Worm (Caenorhabditis elegans) whole organism, L2 larva: Measurements from ENCODE around the gene C08E8.9.
A peak's percentile ranks its signal among the peaks of the same experiment; 100 is the strongest.

ENCODE experiments used
- C34F6.9 ChIP-seq: fragments of 150-350 bp; optimal IDR thresholded peaks from 2 replicates; lab custom pipeline; 2014; ENCODE audit warnings: missing biosample characterization, missing genetic modification characterization
- F13H6.1 ChIP-seq: sonication (generic microtip); optimal IDR thresholded peaks from 2 replicates; lab custom pipeline; 2016; ENCODE audit warnings: missing genetic modification characterization, missing compliant biosample characterization
- R02D3.7 ChIP-seq: fragments of 150-350 bp; optimal IDR thresholded peaks from 2 replicates; lab custom pipeline; 2014; ENCODE audit warnings: missing biosample characterization, missing genetic modification characterization
- Y55F3AM.14 ChIP-seq: fragments of 200-800 bp; sonication (Bioruptor generic); optimal IDR thresholded peaks from 2 replicates; lab custom pipeline; 2018; ENCODE audit warnings: mild to moderate bottlenecking, missing genetic modification characterization, missing compliant biosample characterization
- ZK546.5 ChIP-seq: sonication (generic microtip); optimal IDR thresholded peaks from 2 replicates; lab custom pipeline; 2017; ENCODE audit warnings: missing biosample characterization, missing genetic modification characterization
- alr-1 ChIP-seq: fragments of 150-350 bp; optimal IDR thresholded peaks from 2 replicates; lab custom pipeline; 2014; ENCODE audit warnings: missing biosample characterization, missing genetic modification characterization
- aly-2 ChIP-seq: fragments of 150-350 bp; optimal IDR thresholded peaks from 2 replicates; lab custom pipeline; 2014; ENCODE audit warnings: missing biosample characterization, missing genetic modification characterization
- ama-1 ChIP-seq: fragments of 150-350 bp; optimal IDR thresholded peaks from 2 replicates; lab custom pipeline; 2018; ENCODE audit warnings: inconsistent platforms
- blmp-1 ChIP-seq: sonication (generic microtip); optimal IDR thresholded peaks from 2 replicates; lab custom pipeline; 2017; ENCODE audit warnings: missing genetic modification characterization, mild to moderate bottlenecking, missing compliant biosample characterization, antibody characterized with exemption, moderate library complexity; ENCODE audit not compliant: insufficient read depth
- ceh-16 ChIP-seq: fragments of 150-350 bp; optimal IDR thresholded peaks from 2 replicates; lab custom pipeline; 2014; ENCODE audit warnings: missing biosample characterization, missing genetic modification characterization
- ceh-82 ChIP-seq: fragments of 150-350 bp; optimal IDR thresholded peaks from 2 replicates; lab custom pipeline; 2014; ENCODE audit warnings: missing biosample characterization, missing genetic modification characterization
- crh-2 ChIP-seq: sonication (generic microtip); optimal IDR thresholded peaks from 2 replicates; lab custom pipeline; 2017; ENCODE audit warnings: missing biosample characterization, missing genetic modification characterization
- dmd-4 ChIP-seq: sonication (generic microtip); optimal IDR thresholded peaks from 2 replicates; lab custom pipeline; 2017; ENCODE audit warnings: missing biosample characterization, missing genetic modification characterization
- egl-27 ChIP-seq: sonication (generic microtip); optimal IDR thresholded peaks from 3 replicates; lab custom pipeline; 2017; ENCODE audit warnings: missing biosample characterization, missing genetic modification reagents, missing genetic modification characterization
- elt-1 ChIP-seq: fragments of 150-350 bp; optimal IDR thresholded peaks from 2 replicates; lab custom pipeline; 2014; ENCODE audit warnings: missing biosample characterization, missing genetic modification characterization
- elt-3 ChIP-seq: sonication (generic microtip); optimal IDR thresholded peaks from 2 replicates; lab custom pipeline; 2017; ENCODE audit warnings: missing biosample characterization, missing genetic modification characterization
- fos-1 ChIP-seq: fragments of 150-350 bp; optimal IDR thresholded peaks from 2 replicates; lab custom pipeline; 2014; ENCODE audit warnings: missing biosample characterization, missing genetic modification characterization
- gmeb-1 ChIP-seq: fragments of 150-350 bp; optimal IDR thresholded peaks from 2 replicates; lab custom pipeline; 2014; ENCODE audit warnings: missing biosample characterization, missing genetic modification characterization
- lin-11 ChIP-seq: fragments of 150-350 bp; sonication (generic microtip); optimal IDR thresholded peaks from 2 replicates; lab custom pipeline; 2014; ENCODE audit warnings: missing biosample characterization, missing genetic modification characterization, inconsistent platforms, mixed read lengths
- lin-13 ChIP-seq: fragments of 150-350 bp; optimal IDR thresholded peaks from 2 replicates; lab custom pipeline; 2014; ENCODE audit warnings: missing biosample characterization, missing genetic modification reagents, missing genetic modification characterization
- lsy-2 ChIP-seq, 2 experiments: fragments of 150-350 bp in 1 of 2; sonication (generic microtip) in 1 of 2; optimal IDR thresholded peaks; 2 replicates each; lab custom pipeline; 2014 to 2017; ENCODE audit warnings: missing biosample characterization in 2 of 2, missing genetic modification characterization in 2 of 2
- mab-5 ChIP-seq: fragments of 150-350 bp; optimal IDR thresholded peaks from 2 replicates; lab custom pipeline; 2014; ENCODE audit warnings: missing biosample characterization, missing genetic modification characterization
- mbf-1 ChIP-seq: sonication (generic microtip); optimal IDR thresholded peaks from 2 replicates; lab custom pipeline; 2017; ENCODE audit warnings: missing biosample characterization, missing genetic modification characterization
- mdl-1 ChIP-seq, 2 experiments: fragments of 150-350 bp in 1 of 2; sonication (generic microtip) in 1 of 2; optimal IDR thresholded peaks; 2 replicates each; lab custom pipeline; 2017; ENCODE audit warnings: missing biosample characterization in 2 of 2, missing genetic modification characterization in 2 of 2
- nhr-10 ChIP-seq: sonication (generic microtip); optimal IDR thresholded peaks from 2 replicates; lab custom pipeline; 2017; ENCODE audit warnings: missing biosample characterization, missing genetic modification characterization
- nhr-11 ChIP-seq: fragments of 150-350 bp; optimal IDR thresholded peaks from 2 replicates; lab custom pipeline; 2014; ENCODE audit warnings: missing biosample characterization, missing genetic modification characterization
- nhr-12 ChIP-seq: fragments of 150-350 bp; optimal IDR thresholded peaks from 2 replicates; lab custom pipeline; 2014; ENCODE audit warnings: missing biosample characterization, missing genetic modification characterization
- nhr-129 ChIP-seq: fragments of 150-350 bp; optimal IDR thresholded peaks from 2 replicates; lab custom pipeline; 2014; ENCODE audit warnings: missing biosample characterization, missing genetic modification characterization
- nhr-21 ChIP-seq: fragments of 150-350 bp; optimal IDR thresholded peaks from 2 replicates; lab custom pipeline; 2014; ENCODE audit warnings: missing biosample characterization, missing genetic modification characterization
- nhr-23 ChIP-seq: fragments of 150-350 bp; optimal IDR thresholded peaks from 2 replicates; lab custom pipeline; 2014; ENCODE audit warnings: missing biosample characterization, missing genetic modification reagents, missing genetic modification characterization
- nhr-237 ChIP-seq: fragments of 150-350 bp; optimal IDR thresholded peaks from 2 replicates; lab custom pipeline; 2014; ENCODE audit warnings: missing biosample characterization, missing genetic modification characterization
- nhr-25 ChIP-seq: fragments of 150-350 bp; sonication (generic microtip); optimal IDR thresholded peaks from 3 replicates; lab custom pipeline; 2014; ENCODE audit warnings: missing biosample characterization, missing genetic modification characterization
- nhr-6 ChIP-seq: fragments of 150-350 bp; optimal IDR thresholded peaks from 2 replicates; lab custom pipeline; 2014; ENCODE audit warnings: missing biosample characterization, missing genetic modification characterization
- nhr-77 ChIP-seq: fragments of 150-350 bp; optimal IDR thresholded peaks from 2 replicates; lab custom pipeline; 2014; ENCODE audit warnings: missing biosample characterization, missing genetic modification characterization
- peb-1 ChIP-seq: fragments of 150-350 bp; optimal IDR thresholded peaks from 2 replicates; lab custom pipeline; 2014; ENCODE audit warnings: missing biosample characterization, missing genetic modification characterization
- sem-4 ChIP-seq: fragments of 150-350 bp; optimal IDR thresholded peaks from 2 replicates; lab custom pipeline; 2014; ENCODE audit warnings: missing biosample characterization, missing genetic modification reagents, missing genetic modification characterization
- skn-1 ChIP-seq: sonication (generic microtip); optimal IDR thresholded peaks from 2 replicates; lab custom pipeline; 2017; ENCODE audit warnings: missing biosample characterization, missing genetic modification characterization
- sma-3 ChIP-seq: sonication (generic microtip); optimal IDR thresholded peaks from 2 replicates; lab custom pipeline; 2016; ENCODE audit warnings: missing genetic modification reagents, missing genetic modification characterization, missing compliant biosample characterization
- sma-9 ChIP-seq, 2 experiments: fragments of 150-350 bp in 1 of 2; sonication (generic microtip) in 1 of 2; optimal IDR thresholded peaks; 2 replicates each; lab custom pipeline; 2014 to 2016; ENCODE audit warnings: missing genetic modification characterization in 2 of 2, mild to moderate bottlenecking in 1 of 2, missing biosample characterization in 1 of 2, missing compliant biosample characterization in 1 of 2, missing genetic modification reagents in 1 of 2, moderate library complexity in 1 of 2
- snpc-4 ChIP-seq: fragments of 150-350 bp; optimal IDR thresholded peaks from 2 replicates; lab custom pipeline; 2014; ENCODE audit warnings: missing biosample characterization, missing genetic modification characterization
- unc-39 ChIP-seq: fragments of 150-350 bp; optimal IDR thresholded peaks from 2 replicates; lab custom pipeline; 2014; ENCODE audit warnings: missing biosample characterization, missing genetic modification characterization
- unc-55 ChIP-seq: fragments of 150-350 bp; sonication (generic microtip); optimal IDR thresholded peaks from 3 replicates; lab custom pipeline; 2014; ENCODE audit warnings: missing biosample characterization, missing genetic modification reagents, missing genetic modification characterization
- unc-62 ChIP-seq: fragments of 150-350 bp; optimal IDR thresholded peaks from 2 replicates; lab custom pipeline; 2014; ENCODE audit warnings: missing biosample characterization, missing genetic modification reagents, missing genetic modification characterization
- zag-1 ChIP-seq: fragments of 150-350 bp; optimal IDR thresholded peaks from 2 replicates; lab custom pipeline; 2014; ENCODE audit warnings: missing biosample characterization, missing genetic modification characterization
- ztf-1 ChIP-seq: fragments of 200-800 bp; sonication (Bioruptor generic); conservative IDR thresholded peaks from 2 replicates; pipeline ENCODE4 v1.3.6; 2022; ENCODE audit warnings: missing genetic modification characterization, missing compliant biosample characterization
- ztf-11 ChIP-seq: sonication (generic microtip); optimal IDR thresholded peaks from 2 replicates; lab custom pipeline; 2017; ENCODE audit warnings: missing biosample characterization, missing genetic modification characterization
- ztf-4 ChIP-seq: fragments of 150-350 bp; optimal IDR thresholded peaks from 2 replicates; lab custom pipeline; 2014; ENCODE audit warnings: missing biosample characterization, missing genetic modification characterization

Gene C08E8.9

ce11 chrV:18339807-18340206 lies 24.9 kb upstream of the C08E8.9 start, which contains the start of gene C08E8.10:
C08E8.10 (minus strand) TSS chrV:18339907.
- no peak for TF ChIP-seq nhr-6
- TF ChIP-seq ztf-1, result no peak
- TF ChIP-seq Y55F3AM.14 (GFP tag; lab: Kevin White, UChicago), result no peak
- no peak for TF ChIP-seq nhr-25 (tag; lab: Kevin White, UChicago)
- no peak for TF ChIP-seq ama-1 (lab: Kevin White, UChicago)
- no peak for TF ChIP-seq dmd-4 (tag; lab: Kevin White, UChicago)
- no peak for TF ChIP-seq mdl-1 (tag; optimal IDR thresholded peaks at IDR 0.05; lab: Kevin White, UChicago)
- no peak for TF ChIP-seq nhr-237 (tag; lab: Kevin White, UChicago)

DNA sequence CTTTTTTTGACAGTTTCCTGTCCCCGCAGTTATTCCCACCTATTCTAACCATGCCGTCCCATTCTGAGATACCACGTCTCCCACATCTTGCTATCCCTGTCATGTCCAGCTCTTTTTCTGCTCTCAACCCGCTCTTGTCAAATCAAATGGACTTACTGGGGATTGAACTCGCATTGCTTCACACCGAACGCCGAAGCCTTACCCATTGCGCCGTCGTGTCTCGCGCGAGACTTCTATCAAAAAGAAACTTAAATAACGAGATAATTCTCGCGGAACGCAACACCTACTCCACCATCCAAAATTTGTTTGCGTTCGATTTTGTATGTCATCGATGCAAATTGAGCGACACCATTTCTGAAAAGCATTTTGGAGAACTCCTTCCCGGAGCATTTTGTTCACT lies 20.5 kb upstream of the C08E8.9 start:
- TF ChIP-seq ztf-1 (no peak), ztf-11 (tag; lab: Kevin White, UChicago) (no peak), nhr-11 (tag; lab: Kevin White, UChicago) (no peak), mab-5 (tag; lab: Kevin White, UChicago) (no peak), F13H6.1 (tag; lab: Kevin White, UChicago) (no peak), dmd-4 (tag; lab: Kevin White, UChicago) (no peak), lsy-2 (tag; optimal IDR thresholded peaks at IDR 0.05; lab: Kevin White, UChicago) (no peak), nhr-25 (tag; lab: Kevin White, UChicago) (no peak), ceh-16 (tag; lab: Kevin White, UChicago) (no peak), Y55F3AM.14 (GFP tag; lab: Kevin White, UChicago) (no peak), lin-11 (tag; lab: Kevin White, UChicago) (no peak), ztf-4 (no peak), egl-27 (tag; lab: Kevin White, UChicago) (no peak), ZK546.5 (tag; lab: Kevin White, UChicago) (no peak), nhr-10 (tag; lab: Kevin White, UChicago) (no peak)

DNA sequence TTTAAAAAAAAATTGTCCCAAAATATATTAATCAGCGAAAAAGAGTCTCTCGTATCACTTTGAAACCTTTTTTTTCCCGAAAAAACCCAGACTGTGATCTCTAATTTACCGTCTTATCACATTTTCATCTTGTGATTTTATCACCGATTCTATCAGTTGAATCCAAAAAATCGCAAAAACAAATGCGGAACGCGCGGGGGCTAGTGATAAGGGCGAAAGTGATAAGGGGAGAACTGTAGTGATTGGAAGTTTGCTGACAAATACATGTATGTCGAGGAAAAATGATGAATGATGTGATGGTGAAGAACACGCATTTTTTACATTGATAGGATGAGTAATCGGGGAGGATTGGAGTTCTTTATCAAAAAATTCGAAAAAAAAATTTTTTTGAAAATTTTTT lies 18.6 kb upstream of the C08E8.9 start:
- no peak for TF ChIP-seq alr-1 (tag; lab: Kevin White, UChicago)
- peak; percentile 30 for TF ChIP-seq nhr-129 (tag; lab: Kevin White, UChicago)
- TF ChIP-seq sma-9 (GFP tag; optimal IDR thresholded peaks at IDR 0.05; lab: Kevin White, UChicago), result peak; percentile 88
- TF ChIP-seq sma-9 (tag; optimal IDR thresholded peaks at IDR 0.05; lab: Kevin White, UChicago), result no peak
- TF ChIP-seq nhr-25 (tag; lab: Kevin White, UChicago), result no peak
- no peak for TF ChIP-seq ceh-16 (tag; lab: Kevin White, UChicago)
- TF ChIP-seq zag-1 (tag; lab: Kevin White, UChicago), result no peak
- TF ChIP-seq aly-2, result no peak
- TF ChIP-seq unc-39 (tag; lab: Kevin White, UChicago), result no peak
- TF ChIP-seq sma-3 (GFP tag; lab: Kevin White, UChicago), result peak; percentile 81
- TF ChIP-seq R02D3.7, result no peak
- no peak for TF ChIP-seq nhr-11 (tag; lab: Kevin White, UChicago)
- TF ChIP-seq mbf-1, result no peak
- TF ChIP-seq sem-4 (tag; lab: Kevin White, UChicago), result no peak
- peak; percentile 76 for TF ChIP-seq gmeb-1 (tag; lab: Kevin White, UChicago)
- peak; percentile 96 for TF ChIP-seq skn-1 (tag; lab: Kevin White, UChicago)
- no peak for TF ChIP-seq dmd-4 (tag; lab: Kevin White, UChicago)
- no peak for TF ChIP-seq nhr-237 (tag; lab: Kevin White, UChicago)
- no peak for TF ChIP-seq nhr-6
- TF ChIP-seq unc-62 (GFP tag; lab: Kevin White, UChicago), result no peak
- no peak for TF ChIP-seq ztf-11 (tag; lab: Kevin White, UChicago)
- TF ChIP-seq elt-3 (tag; lab: Kevin White, UChicago), result no peak
- no peak for TF ChIP-seq ZK546.5 (tag; lab: Kevin White, UChicago)
- no peak for TF ChIP-seq mab-5 (tag; lab: Kevin White, UChicago)
- TF ChIP-seq F13H6.1 (tag; lab: Kevin White, UChicago), result peak; percentile 38
- peak; percentile 72 for TF ChIP-seq crh-2
- no peak for TF ChIP-seq ztf-4
- no peak for TF ChIP-seq ama-1 (lab: Kevin White, UChicago)
- TF ChIP-seq elt-1 (tag; lab: Kevin White, UChicago), result no peak
- TF ChIP-seq ztf-1, result no peak
- TF ChIP-seq nhr-10 (tag; lab: Kevin White, UChicago), result no peak
- TF ChIP-seq nhr-12 (tag; lab: Kevin White, UChicago), result no peak
- no peak for TF ChIP-seq unc-55
- no peak for TF ChIP-seq peb-1 (tag; lab: Kevin White, UChicago)
- TF ChIP-seq lin-13, result no peak
- TF ChIP-seq lsy-2 (tag; optimal IDR thresholded peaks at IDR 0.05; lab: Kevin White, UChicago), result no peak
- TF ChIP-seq fos-1 (tag; lab: Kevin White, UChicago), result peak; percentile 100
- TF ChIP-seq nhr-77, result no peak
- no peak for TF ChIP-seq C34F6.9 (tag; lab: Kevin White, UChicago)
- no peak for TF ChIP-seq mdl-1 (tag; optimal IDR thresholded peaks at IDR 0.05; lab: Kevin White, UChicago)
- TF ChIP-seq egl-27 (tag; lab: Kevin White, UChicago), result peak; percentile 85
- no peak for TF ChIP-seq snpc-4 (tag; lab: Kevin White, UChicago)
- TF ChIP-seq nhr-23 (tag; lab: Kevin White, UChicago), result no peak
- TF ChIP-seq blmp-1 (tag; lab: Kevin White, UChicago), result no peak
- TF ChIP-seq lin-11 (tag; lab: Kevin White, UChicago), result no peak
- TF ChIP-seq ceh-82 (tag; lab: Kevin White, UChicago), result no peak
- peak; percentile 74 for TF ChIP-seq nhr-21
